Fruit fly (Drosophila melanogaster) whole organism, adult: ENCODE results near the gene Ublcp1.

ENCODE experiments used
- CG11617 ChIP-seq: fragments of 200-800 bp; sonication (Bioruptor generic); optimal IDR thresholded peaks from 2 replicates; lab custom pipeline; 2017; ENCODE audit warnings: mild to moderate bottlenecking, missing biosample characterization, missing genetic modification reagents, missing genetic modification characterization
- CG14711 ChIP-seq: fragments of 200-800 bp; sonication (Bioruptor generic); optimal IDR thresholded peaks from 2 replicates; lab custom pipeline; 2018; ENCODE audit warnings: missing biosample characterization, mild to moderate bottlenecking, missing genetic modification characterization, moderate library complexity
- CG7045 ChIP-seq: fragments of 200-800 bp; sonication (Bioruptor generic); optimal IDR thresholded peaks from 2 replicates; lab custom pipeline; 2017; ENCODE audit warnings: missing biosample characterization, mild to moderate bottlenecking, missing genetic modification characterization
- CG7101 ChIP-seq: fragments of 200-800 bp; sonication (Bioruptor generic); optimal IDR thresholded peaks from 2 replicates; lab custom pipeline; 2018; ENCODE audit warnings: missing biosample characterization, mild to moderate bottlenecking, missing genetic modification characterization, moderate library complexity
- Clk ChIP-seq: fragments of 200-800 bp; sonication (Bioruptor generic); optimal IDR thresholded peaks from 2 replicates; lab custom pipeline; 2017; ENCODE audit warnings: missing biosample characterization, missing genetic modification characterization
- Crg-1 ChIP-seq: fragments of 200-800 bp; sonication (Bioruptor generic); optimal IDR thresholded peaks from 2 replicates; lab custom pipeline; 2016; ENCODE audit warnings: missing biosample characterization, missing genetic modification characterization
- Hr96 ChIP-seq: fragments of 200-800 bp; sonication (Bioruptor generic); optimal IDR thresholded peaks from 2 replicates; lab custom pipeline; 2016; ENCODE audit warnings: missing biosample characterization, missing genetic modification characterization
- bab1 ChIP-seq: fragments of 200-800 bp; sonication (Bioruptor generic); optimal IDR thresholded peaks from 3 replicates; lab custom pipeline; 2019; ENCODE audit warnings: missing biosample characterization, mild to moderate bottlenecking, missing genetic modification characterization, moderate library complexity
- cic ChIP-seq: fragments of 200-800 bp; sonication (Bioruptor generic); optimal IDR thresholded peaks from 2 replicates; lab custom pipeline; 2017; ENCODE audit warnings: missing biosample characterization, mild to moderate bottlenecking, missing genetic modification characterization, moderate library complexity
- cnc ChIP-seq, 2 experiments: fragments of >200 bp; optimal IDR thresholded peaks; 2 replicates each; lab custom pipeline; 2017
- kay ChIP-seq: fragments of 200-800 bp; sonication (Bioruptor generic); peaks from one replicate; lab custom pipeline; 2016; ENCODE audit warnings: missing biosample characterization, missing genetic modification characterization, borderline replicate concordance
- tj ChIP-seq: fragments of 200-800 bp; sonication (Bioruptor generic); optimal IDR thresholded peaks from 3 replicates; lab custom pipeline; 2017; ENCODE audit warnings: missing biosample characterization, mild to moderate bottlenecking, missing genetic modification characterization, moderate library complexity
- toe ChIP-seq: fragments of 200-800 bp; sonication (Bioruptor generic); optimal IDR thresholded peaks from 2 replicates; lab custom pipeline; 2016; ENCODE audit warnings: missing biosample characterization, missing genetic modification characterization

DNA sequence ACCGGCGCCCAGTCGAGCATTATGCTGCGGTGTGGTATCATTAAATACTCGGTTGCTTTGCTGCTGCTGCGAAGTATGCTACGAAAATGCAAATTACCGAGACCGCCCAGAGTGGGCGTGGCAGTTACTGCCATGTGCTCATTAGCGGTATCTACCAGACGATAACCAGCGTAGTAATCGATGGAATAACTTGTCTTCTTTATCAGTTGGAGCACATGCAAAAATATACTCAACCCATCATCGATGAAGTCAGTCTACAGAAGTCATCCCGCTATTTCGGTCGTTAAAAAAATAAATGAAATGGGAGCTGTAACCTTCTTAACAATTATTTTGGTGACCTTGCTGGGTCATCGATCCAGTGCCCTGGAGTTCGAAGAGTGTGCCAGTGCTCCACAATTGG lies 17.6 kb upstream of the Ublcp1 start, which contains the start of gene CG13837:
- TF ChIP-seq CG7101 (no peak), cic (GFP tag; lab: Kevin White, UChicago) (no peak), bab1 (GFP tag; lab: Kevin White, UChicago) (no peak), CG14711 (tag; lab: Kevin White, UChicago) (no peak), tj (GFP tag; lab: Kevin White, UChicago) (no peak), kay (GFP tag; lab: Kevin White, UChicago) (no peak), CG11617 (GFP tag; lab: Kevin White, UChicago) (no peak), Crg-1 (GFP tag; lab: Kevin White, UChicago) (no peak), toe (GFP tag; lab: Kevin White, UChicago) (no peak), Clk (no peak), cnc (optimal IDR thresholded peaks at IDR 0.05; lab: Kevin White, UChicago) (no peak), Hr96 (GFP tag; lab: Kevin White, UChicago) (no peak), CG7045 (no peak)
